Worm (Caenorhabditis elegans) whole organism, mixed stage, embryonic: Measurements from ENCODE around the gene ekl-5.

Experiments
- M03D4.4 ChIP-seq: sonication (generic microtip); optimal IDR thresholded peaks from 2 replicates; lab custom pipeline; 2017; ENCODE audit warnings: mild to moderate bottlenecking, missing genetic modification characterization, missing compliant biosample characterization
- bed-3 ChIP-seq: fragments of 200-800 bp; sonication (Bioruptor generic); optimal IDR thresholded peaks from 3 replicates; lab custom pipeline; 2018; ENCODE audit warnings: mild to moderate bottlenecking, missing genetic modification characterization, moderate library complexity, missing compliant biosample characterization
- blmp-1 ChIP-seq: fragments of 150-350 bp; optimal IDR thresholded peaks from 2 replicates; lab custom pipeline; 2014; ENCODE audit warnings: missing biosample characterization, missing genetic modification characterization
- ceh-39 ChIP-seq: fragments of 150-350 bp; optimal IDR thresholded peaks from 2 replicates; lab custom pipeline; 2014; ENCODE audit warnings: missing biosample characterization, missing genetic modification characterization
- ceh-43 ChIP-seq: fragments of 200-800 bp; sonication (Bioruptor generic); optimal IDR thresholded peaks from 2 replicates; lab custom pipeline; 2018; ENCODE audit warnings: mild to moderate bottlenecking, missing genetic modification characterization, moderate library complexity, missing compliant biosample characterization
- ces-1 ChIP-seq: fragments of 150-350 bp; optimal IDR thresholded peaks from 2 replicates; lab custom pipeline; 2014; ENCODE audit warnings: missing biosample characterization, missing genetic modification reagents, missing genetic modification characterization
- cnd-1 ChIP-seq: fragments of 200-800 bp; sonication (Bioruptor generic); optimal IDR thresholded peaks from 2 replicates; lab custom pipeline; 2018; ENCODE audit warnings: mild to moderate bottlenecking, missing genetic modification characterization, missing compliant biosample characterization
- drap-1 ChIP-seq: fragments of 200-800 bp; sonication (Bioruptor generic); optimal IDR thresholded peaks from 3 replicates; lab custom pipeline; 2018; ENCODE audit warnings: mild to moderate bottlenecking, missing genetic modification characterization, missing compliant biosample characterization
- elt-1 ChIP-seq: sonication (generic microtip); optimal IDR thresholded peaks from 2 replicates; lab custom pipeline; 2017; ENCODE audit warnings: missing genetic modification characterization, mild to moderate bottlenecking, missing compliant biosample characterization, antibody characterized with exemption, moderate library complexity, borderline replicate concordance; ENCODE audit not compliant: insufficient read depth
- flh-1 ChIP-seq: fragments of 200-800 bp; sonication (Bioruptor generic); optimal IDR thresholded peaks from 2 replicates; lab custom pipeline; 2018; ENCODE audit warnings: mild to moderate bottlenecking, missing genetic modification characterization, moderate library complexity, missing compliant biosample characterization
- ham-2 ChIP-seq: fragments of 200-800 bp; sonication (Bioruptor generic); optimal IDR thresholded peaks from 2 replicates; lab custom pipeline; 2018; ENCODE audit warnings: mild to moderate bottlenecking, missing genetic modification characterization, missing compliant biosample characterization
- hlh-1 ChIP-seq: fragments of 150-350 bp; optimal IDR thresholded peaks from 2 replicates; lab custom pipeline; 2014; ENCODE audit warnings: missing biosample characterization, missing genetic modification reagents, missing genetic modification characterization
- lin-32 ChIP-seq: fragments of 200-800 bp; sonication (Bioruptor generic); optimal IDR thresholded peaks from 2 replicates; lab custom pipeline; 2018; ENCODE audit warnings: mild to moderate bottlenecking, missing genetic modification characterization, missing compliant biosample characterization
- lsy-2 ChIP-seq: fragments of 150-350 bp; optimal IDR thresholded peaks from 2 replicates; lab custom pipeline; 2014; ENCODE audit warnings: missing biosample characterization, missing genetic modification characterization
- mab-5 ChIP-seq: fragments of 150-350 bp; optimal IDR thresholded peaks from 2 replicates; lab custom pipeline; 2014; ENCODE audit warnings: missing biosample characterization, missing genetic modification characterization
- nhr-12 ChIP-seq: fragments of 150-350 bp; optimal IDR thresholded peaks from 2 replicates; lab custom pipeline; 2014; ENCODE audit warnings: missing biosample characterization, missing genetic modification characterization
- nhr-2 ChIP-seq: fragments of 150-350 bp; optimal IDR thresholded peaks from 2 replicates; lab custom pipeline; 2014; ENCODE audit warnings: missing biosample characterization, missing genetic modification characterization
- nhr-28 ChIP-seq: fragments of 150-350 bp; optimal IDR thresholded peaks from 2 replicates; lab custom pipeline; 2014; ENCODE audit warnings: missing biosample characterization, missing genetic modification characterization
- nhr-76 ChIP-seq: sonication (generic microtip); optimal IDR thresholded peaks from 2 replicates; lab custom pipeline; 2017; ENCODE audit warnings: missing biosample characterization, missing genetic modification characterization
- sem-2 ChIP-seq: fragments of 200-800 bp; sonication (Bioruptor generic); optimal IDR thresholded peaks from 2 replicates; lab custom pipeline; 2018; ENCODE audit warnings: mild to moderate bottlenecking, missing genetic modification characterization, missing compliant biosample characterization
- snpc-4 ChIP-seq: fragments of 150-350 bp; optimal IDR thresholded peaks from 2 replicates; lab custom pipeline; 2014; ENCODE audit warnings: missing biosample characterization, missing genetic modification characterization
- sptf-1 ChIP-seq: sonication (generic microtip); optimal IDR thresholded peaks from 2 replicates; lab custom pipeline; 2017; ENCODE audit warnings: mild to moderate bottlenecking, missing genetic modification characterization, moderate library complexity, missing compliant biosample characterization
- tbx-8 ChIP-seq: fragments of 200-800 bp; sonication (Bioruptor generic); optimal IDR thresholded peaks from 2 replicates; lab custom pipeline; 2018; ENCODE audit warnings: mild to moderate bottlenecking, missing genetic modification characterization, moderate library complexity, missing compliant biosample characterization
- unc-120 ChIP-seq: sonication (generic microtip); optimal IDR thresholded peaks from 2 replicates; lab custom pipeline; 2017; ENCODE audit warnings: missing genetic modification characterization, missing compliant biosample characterization; ENCODE audit not compliant: poor library complexity, severe bottlenecking
- unc-39 ChIP-seq: fragments of 150-350 bp; optimal IDR thresholded peaks from 2 replicates; lab custom pipeline; 2014; ENCODE audit warnings: missing biosample characterization, missing genetic modification characterization
- unc-62 ChIP-seq: fragments of 150-350 bp; optimal IDR thresholded peaks from 2 replicates; lab custom pipeline; 2014; ENCODE audit warnings: missing biosample characterization, missing genetic modification reagents, missing genetic modification characterization
- zip-8 ChIP-seq: fragments of 150-350 bp; optimal IDR thresholded peaks from 2 replicates; lab custom pipeline; 2014; ENCODE audit warnings: missing biosample characterization, missing genetic modification characterization

The ekl-5 gene

ce11 chrX:13878082-13878481 is 38.9 kb downstream of the ekl-5 start:
- no peak for TF ChIP-seq unc-120 (tag; lab: Kevin White, UChicago)
- TF ChIP-seq snpc-4 (tag; lab: Kevin White, UChicago), result no peak
- TF ChIP-seq lsy-2 (tag; lab: Kevin White, UChicago), result no peak

DNA sequence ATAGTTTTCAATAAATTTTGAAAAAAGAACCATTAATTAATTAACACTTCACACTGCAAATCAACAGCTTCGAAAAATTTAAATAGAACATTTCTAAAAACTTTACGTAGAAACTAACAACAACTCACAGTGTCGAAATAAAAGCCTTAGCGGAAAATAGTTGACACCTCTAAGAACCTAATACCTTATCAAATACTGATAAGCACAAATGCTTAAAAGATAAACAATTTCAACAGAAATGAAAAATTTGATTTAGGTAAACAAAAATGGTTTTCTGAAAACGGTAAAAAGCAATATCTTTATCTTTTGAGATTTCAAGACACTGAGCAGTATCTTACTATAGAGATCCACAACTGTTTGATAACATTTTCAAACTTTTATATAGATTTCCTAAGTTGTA is 40.1 kb downstream of the ekl-5 start:
- TF ChIP-seq unc-62 (no peak), cnd-1 (tag; lab: Kevin White, UChicago) (no peak), nhr-28 (no peak), sem-2 (GFP tag; lab: Kevin White, UChicago) (no peak), sptf-1 (tag; lab: Kevin White, UChicago) (no peak), nhr-76 (tag; lab: Kevin White, UChicago) (no peak), nhr-12 (no peak), unc-120 (tag; lab: Kevin White, UChicago) (no peak), elt-1 (tag; lab: Kevin White, UChicago) (no peak), ceh-39 (tag; lab: Kevin White, UChicago) (no peak), ceh-43 (GFP tag; lab: Kevin White, UChicago) (no peak), mab-5 (no peak), snpc-4 (tag; lab: Kevin White, UChicago) (no peak), drap-1 (no peak), hlh-1 (tag; lab: Kevin White, UChicago) (no peak)

- TF ChIP-seq unc-39 (tag; lab: Kevin White, UChicago), result no peak
- peak; percentile 87 for TF ChIP-seq ces-1 (GFP tag; lab: Kevin White, UChicago)
- no peak for TF ChIP-seq blmp-1 (tag; lab: Kevin White, UChicago)
- TF ChIP-seq nhr-76 (tag; lab: Kevin White, UChicago), result no peak
- TF ChIP-seq flh-1 (GFP tag; lab: Kevin White, UChicago), result no peak
These were observed 41.1 kb downstream of the ekl-5 start for ce11 chrX:13875913-13876312.

DNA sequence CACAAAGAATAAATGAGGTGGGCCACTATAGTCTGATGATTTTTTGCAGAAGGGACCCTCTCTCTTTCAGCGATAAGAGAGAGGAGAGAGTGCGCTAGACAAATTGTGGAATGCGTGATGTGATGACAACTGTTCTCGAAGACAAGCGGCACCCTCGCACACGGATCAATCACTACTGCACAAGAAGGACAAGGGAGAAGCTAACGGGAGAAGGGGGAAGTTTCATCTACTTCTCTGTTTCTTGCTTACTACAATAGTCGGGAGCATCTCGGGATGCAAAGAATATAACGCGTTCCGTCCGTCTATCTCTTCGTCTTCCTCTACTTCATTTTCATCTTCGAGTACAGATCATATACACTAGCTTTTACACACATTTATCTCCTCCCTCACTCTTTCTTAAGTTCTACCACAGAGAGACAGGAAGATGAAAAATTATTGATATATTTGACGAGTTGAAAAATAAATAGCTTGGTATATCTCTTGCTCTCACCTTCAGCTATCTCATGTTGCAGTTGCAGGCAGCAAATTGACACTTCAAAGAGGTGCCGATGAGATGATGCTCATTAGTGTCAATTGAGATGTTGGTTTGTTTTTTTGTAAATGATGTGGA is 43.5 kb downstream of the ekl-5 start:
- peak; percentile 90 for TF ChIP-seq unc-62
- TF ChIP-seq M03D4.4, result no peak
- peak; percentile 98 for TF ChIP-seq hlh-1 (tag; lab: Kevin White, UChicago)
- no peak for TF ChIP-seq ham-2 (GFP tag; lab: Kevin White, UChicago)
- no peak for TF ChIP-seq bed-3 (GFP tag; lab: Kevin White, UChicago)
- no peak for TF ChIP-seq blmp-1 (tag; lab: Kevin White, UChicago)
- peak; percentile 88 for TF ChIP-seq unc-120 (tag; lab: Kevin White, UChicago)
- no peak for TF ChIP-seq ceh-39 (tag; lab: Kevin White, UChicago)
- TF ChIP-seq nhr-2 (tag; lab: Kevin White, UChicago), result no peak
- no peak for TF ChIP-seq unc-39 (tag; lab: Kevin White, UChicago)
- no peak for TF ChIP-seq ceh-43 (GFP tag; lab: Kevin White, UChicago)
- TF ChIP-seq lin-32 (GFP tag; lab: Kevin White, UChicago), result no peak
- TF ChIP-seq zip-8 (tag; lab: Kevin White, UChicago), result no peak
- no peak for TF ChIP-seq ces-1 (GFP tag; lab: Kevin White, UChicago)
- peak; percentile 9 for TF ChIP-seq sptf-1 (tag; lab: Kevin White, UChicago)
- no peak for TF ChIP-seq tbx-8 (GFP tag; lab: Kevin White, UChicago)
- no peak for TF ChIP-seq drap-1

DNA sequence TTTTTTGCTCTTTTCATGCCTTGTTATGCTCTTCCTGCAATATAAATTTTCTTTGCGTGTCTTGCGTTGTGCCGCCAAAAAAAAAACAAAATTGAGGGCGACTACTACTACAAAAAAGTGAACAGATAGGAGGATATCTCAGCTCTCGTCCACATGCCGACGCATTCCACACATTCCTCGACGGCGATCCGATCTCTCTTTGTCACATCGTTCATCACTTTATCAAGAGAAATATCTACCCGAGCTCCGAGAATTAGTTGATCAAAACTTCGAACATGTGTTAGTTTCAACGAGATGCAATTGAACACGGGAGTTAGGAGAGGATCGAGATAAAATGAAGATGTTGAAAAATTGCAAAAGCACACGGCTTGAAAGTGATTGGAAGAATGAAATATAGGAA is 45.9 kb downstream of the ekl-5 start:
- TF ChIP-seq nhr-28 (no peak), lin-32 (GFP tag; lab: Kevin White, UChicago) (no peak), unc-62 (peak; percentile 58)
